Worm (Caenorhabditis elegans): ENCODE data around the gene F13A2.1.

Gene F13A2.1

DNA sequence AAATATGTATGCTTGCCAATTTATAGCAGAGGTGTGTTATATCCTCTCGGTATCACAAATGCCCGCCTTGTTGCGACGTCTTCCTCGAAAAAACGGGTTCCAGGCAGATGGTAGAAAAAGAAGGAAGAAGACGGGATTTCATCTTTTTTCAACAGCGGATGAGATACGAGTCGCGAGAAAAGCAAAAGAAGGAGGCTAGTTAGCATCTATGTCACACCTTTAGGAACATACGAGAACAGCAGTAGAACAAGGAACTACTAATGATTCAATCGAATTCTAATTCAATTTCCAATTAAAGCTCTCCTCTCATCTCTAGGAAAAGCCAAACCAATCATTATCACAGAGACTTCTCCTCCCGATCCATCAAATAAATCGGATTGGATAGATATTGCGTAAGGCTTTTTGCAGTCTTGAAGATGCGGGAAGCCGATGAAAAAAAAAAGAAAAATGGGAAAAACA, 32.4 kb upstream of the F13A2.1 start, which contains the start of gene grl-5:
grl-5 (minus strand) TSS at position 51 of the 459 bp plus-strand sequence.
- no peak for TF ChIP-seq hlh-13 (GFP tag; optimal IDR thresholded peaks at IDR 0.05)
- TF ChIP-seq dve-1 (tag; optimal IDR thresholded peaks at IDR 0.05): no peak
- TF ChIP-seq pha-4 (tag; optimal IDR thresholded peaks at IDR 0.05): no peak
- no peak for TF ChIP-seq F13H6.1 (tag; optimal IDR thresholded peaks at IDR 0.05)
- TF ChIP-seq ets-4 (tag; optimal IDR thresholded peaks at IDR 0.05): no peak
- TF ChIP-seq mec-3 (tag; optimal IDR thresholded peaks at IDR 0.05; ENCODE audit: borderline replicate concordance): no peak
- no peak for TF ChIP-seq fkh-6 (tag; optimal IDR thresholded peaks at IDR 0.05)
- TF ChIP-seq sox-4 (tag; optimal IDR thresholded peaks at IDR 0.05): no peak
- TF ChIP-seq hlh-6 (tag; optimal IDR thresholded peaks at IDR 0.05): no peak
- TF ChIP-seq ceh-19 (GFP tag; optimal IDR thresholded peaks at IDR 0.05): no peak
- no peak for TF ChIP-seq T23F11.4 (GFP tag; optimal IDR thresholded peaks at IDR 0.05)
- no peak for TF ChIP-seq gmeb-2 (tag; optimal IDR thresholded peaks at IDR 0.05)
- TF ChIP-seq odd-2 (tag; optimal IDR thresholded peaks at IDR 0.05): no peak
- TF ChIP-seq nhr-232 (tag; optimal IDR thresholded peaks at IDR 0.05): no peak
- TF ChIP-seq ceh-22 (tag; optimal IDR thresholded peaks at IDR 0.05): no peak
- TF ChIP-seq pqm-1 (tag; optimal IDR thresholded peaks at IDR 0.05): no peak
- TF ChIP-seq ama-1 (optimal IDR thresholded peaks at IDR 0.05): no peak

DNA sequence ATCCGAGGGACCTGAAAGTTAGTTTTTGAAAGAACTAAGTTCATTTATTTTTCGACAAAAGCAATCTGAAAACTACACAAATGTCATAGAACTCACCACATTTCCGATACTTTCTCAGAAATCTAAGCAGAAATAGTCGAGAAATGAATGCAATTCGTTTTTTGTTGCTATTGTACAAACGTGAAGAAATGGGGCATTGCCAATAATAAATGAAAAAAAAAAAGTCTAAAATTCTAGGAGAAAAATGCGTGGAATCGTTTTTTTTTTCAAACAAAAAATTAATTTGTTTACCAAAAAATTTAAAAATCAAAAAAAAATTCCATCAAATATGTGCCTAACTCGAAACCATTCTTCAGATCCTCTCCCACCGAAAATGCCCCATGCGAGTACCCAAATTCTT, 29.5 kb upstream of the F13A2.1 start, which contains the start of gene Y47D7A.17:
Y47D7A.17 (minus strand) TSS at position 101 of the 400 bp plus-strand sequence.
- TF ChIP-seq elt-4 (tag; optimal IDR thresholded peaks at IDR 0.05) (no peak), ceh-6 (GFP tag; optimal IDR thresholded peaks at IDR 0.05) (no peak), sdc-2 (tag; optimal IDR thresholded peaks at IDR 0.05) (no peak), nfya-1 (tag; optimal IDR thresholded peaks at IDR 0.05) (no peak), zip-5 (tag; optimal IDR thresholded peaks at IDR 0.05) (no peak), madf-2 (tag; optimal IDR thresholded peaks at IDR 0.05) (no peak), Y22D7AL.16 (tag; optimal IDR thresholded peaks at IDR 0.05) (no peak), mec-3 (tag; optimal IDR thresholded peaks at IDR 0.05; ENCODE audit: borderline replicate concordance) (no peak), tbx-2 (tag; optimal IDR thresholded peaks at IDR 0.05) (no peak), eyg-1 (tag; optimal IDR thresholded peaks at IDR 0.05) (no peak), hlh-13 (GFP tag; optimal IDR thresholded peaks at IDR 0.05) (no peak), C38D4.7 (GFP tag; optimal IDR thresholded peaks at IDR 0.05) (no peak), hlh-8 (tag; optimal IDR thresholded peaks at IDR 0.05) (no peak), ttx-3 (tag; optimal IDR thresholded peaks at IDR 0.05) (no peak)

- TF ChIP-seq ceh-6 (GFP tag; optimal IDR thresholded peaks at IDR 0.05) (no peak), ceh-22 (tag; optimal IDR thresholded peaks at IDR 0.05) (no peak)
Observed at ce11 chrV:4410643-4411042, 28.4 kb upstream of the F13A2.1 start, which contains the start of gene Y47D7A.3. Gene Y47D7A.3 (plus strand): TSS chrV:4410943.

DNA sequence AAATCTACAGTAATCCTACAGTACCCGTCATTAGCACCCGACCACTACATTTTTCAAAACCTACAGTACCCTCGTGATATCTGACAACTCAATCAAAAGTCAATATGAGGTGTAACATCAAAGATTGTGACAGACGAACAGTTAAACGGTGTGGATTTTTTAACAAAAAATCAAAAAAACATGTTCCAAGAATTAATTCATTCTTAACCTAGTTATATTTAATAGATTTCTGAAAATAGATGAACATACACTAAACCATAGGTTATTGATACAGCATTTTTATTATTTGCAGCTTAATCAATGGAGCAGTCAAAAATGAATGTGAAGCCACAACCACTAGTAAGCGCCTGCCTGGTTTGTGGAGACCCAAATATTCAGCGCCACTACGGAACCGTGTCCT, 25.3 kb upstream of the F13A2.1 start, which contains the start of gene nhr-118:
nhr-118 (plus strand) TSS at position 301 of the 400 bp plus-strand sequence.
- TF ChIP-seq che-1 (tag; optimal IDR thresholded peaks at IDR 0.05) (no peak), ceh-31 (tag; optimal IDR thresholded peaks at IDR 0.05) (no peak), lin-11 (tag; optimal IDR thresholded peaks at IDR 0.05) (no peak), sdc-2 (tag; optimal IDR thresholded peaks at IDR 0.05) (no peak), eyg-1 (tag; optimal IDR thresholded peaks at IDR 0.05) (no peak), unc-55 (GFP tag; optimal IDR thresholded peaks at IDR 0.05) (no peak), ceh-34 (tag; optimal IDR thresholded peaks at IDR 0.05) (no peak), nfya-1 (tag; optimal IDR thresholded peaks at IDR 0.05) (no peak), elt-2 (tag; optimal IDR thresholded peaks at IDR 0.05) (no peak), dmd-4 (tag; optimal IDR thresholded peaks at IDR 0.05; ENCODE audit: borderline replicate concordance) (no peak), pqm-1 (tag; optimal IDR thresholded peaks at IDR 0.05) (no peak), ceh-48 (tag; optimal IDR thresholded peaks at IDR 0.05) (no peak), pat-9 (tag; optimal IDR thresholded peaks at IDR 0.05) (no peak), unc-3 (GFP tag; conservative IDR thresholded peaks at IDR 0.05) (no peak), unc-3 (tag; optimal IDR thresholded peaks at IDR 0.05) (no peak), dve-1 (tag; optimal IDR thresholded peaks at IDR 0.05) (no peak), nhr-11 (tag; optimal IDR thresholded peaks at IDR 0.05) (no peak)

Measured in whole organism, late embryonic.